Worm (Caenorhabditis elegans) whole organism, L2 larva: ENCODE results near the gene R144.12.
A peak's percentile ranks its signal among the peaks of the same experiment; 100 is the strongest.

Experiments
- C34F6.9 ChIP-seq: fragments of 150-350 bp; optimal IDR thresholded peaks from 2 replicates; lab custom pipeline; 2014; ENCODE audit warnings: missing biosample characterization, missing genetic modification characterization
- F13H6.1 ChIP-seq: sonication (generic microtip); optimal IDR thresholded peaks from 2 replicates; lab custom pipeline; 2016; ENCODE audit warnings: missing genetic modification characterization, missing compliant biosample characterization
- R02D3.7 ChIP-seq: fragments of 150-350 bp; optimal IDR thresholded peaks from 2 replicates; lab custom pipeline; 2014; ENCODE audit warnings: missing biosample characterization, missing genetic modification characterization
- Y55F3AM.14 ChIP-seq: fragments of 200-800 bp; sonication (Bioruptor generic); optimal IDR thresholded peaks from 2 replicates; lab custom pipeline; 2018; ENCODE audit warnings: mild to moderate bottlenecking, missing genetic modification characterization, missing compliant biosample characterization
- aly-2 ChIP-seq: fragments of 150-350 bp; optimal IDR thresholded peaks from 2 replicates; lab custom pipeline; 2014; ENCODE audit warnings: missing biosample characterization, missing genetic modification characterization
- ama-1 ChIP-seq: fragments of 150-350 bp; optimal IDR thresholded peaks from 2 replicates; lab custom pipeline; 2018; ENCODE audit warnings: inconsistent platforms
- ceh-16 ChIP-seq: fragments of 150-350 bp; optimal IDR thresholded peaks from 2 replicates; lab custom pipeline; 2014; ENCODE audit warnings: missing biosample characterization, missing genetic modification characterization
- ceh-82 ChIP-seq: fragments of 150-350 bp; optimal IDR thresholded peaks from 2 replicates; lab custom pipeline; 2014; ENCODE audit warnings: missing biosample characterization, missing genetic modification characterization
- crh-2 ChIP-seq: sonication (generic microtip); optimal IDR thresholded peaks from 2 replicates; lab custom pipeline; 2017; ENCODE audit warnings: missing biosample characterization, missing genetic modification characterization
- dmd-4 ChIP-seq: sonication (generic microtip); optimal IDR thresholded peaks from 2 replicates; lab custom pipeline; 2017; ENCODE audit warnings: missing biosample characterization, missing genetic modification characterization
- egl-27 ChIP-seq: sonication (generic microtip); optimal IDR thresholded peaks from 3 replicates; lab custom pipeline; 2017; ENCODE audit warnings: missing biosample characterization, missing genetic modification reagents, missing genetic modification characterization
- elt-1 ChIP-seq: fragments of 150-350 bp; optimal IDR thresholded peaks from 2 replicates; lab custom pipeline; 2014; ENCODE audit warnings: missing biosample characterization, missing genetic modification characterization
- elt-3 ChIP-seq: sonication (generic microtip); optimal IDR thresholded peaks from 2 replicates; lab custom pipeline; 2017; ENCODE audit warnings: missing biosample characterization, missing genetic modification characterization
- fos-1 ChIP-seq: fragments of 150-350 bp; optimal IDR thresholded peaks from 2 replicates; lab custom pipeline; 2014; ENCODE audit warnings: missing biosample characterization, missing genetic modification characterization
- gmeb-1 ChIP-seq: fragments of 150-350 bp; optimal IDR thresholded peaks from 2 replicates; lab custom pipeline; 2014; ENCODE audit warnings: missing biosample characterization, missing genetic modification characterization
- lin-13 ChIP-seq: fragments of 150-350 bp; optimal IDR thresholded peaks from 2 replicates; lab custom pipeline; 2014; ENCODE audit warnings: missing biosample characterization, missing genetic modification reagents, missing genetic modification characterization
- lin-39 ChIP-seq: fragments of 150-350 bp; optimal IDR thresholded peaks from 2 replicates; lab custom pipeline; 2014; ENCODE audit warnings: missing biosample characterization, missing genetic modification reagents, missing genetic modification characterization
- lsy-2 ChIP-seq, 2 experiments: fragments of 150-350 bp in 1 of 2; sonication (generic microtip) in 1 of 2; optimal IDR thresholded peaks; 2 replicates each; lab custom pipeline; 2014 to 2017; ENCODE audit warnings: missing biosample characterization in 2 of 2, missing genetic modification characterization in 2 of 2
- mbf-1 ChIP-seq: sonication (generic microtip); optimal IDR thresholded peaks from 2 replicates; lab custom pipeline; 2017; ENCODE audit warnings: missing biosample characterization, missing genetic modification characterization
- mdl-1 ChIP-seq, 2 experiments: fragments of 150-350 bp in 1 of 2; sonication (generic microtip) in 1 of 2; optimal IDR thresholded peaks; 2 replicates each; lab custom pipeline; 2017; ENCODE audit warnings: missing biosample characterization in 2 of 2, missing genetic modification characterization in 2 of 2
- nhr-11 ChIP-seq: fragments of 150-350 bp; optimal IDR thresholded peaks from 2 replicates; lab custom pipeline; 2014; ENCODE audit warnings: missing biosample characterization, missing genetic modification characterization
- nhr-12 ChIP-seq: fragments of 150-350 bp; optimal IDR thresholded peaks from 2 replicates; lab custom pipeline; 2014; ENCODE audit warnings: missing biosample characterization, missing genetic modification characterization
- nhr-129 ChIP-seq: fragments of 150-350 bp; optimal IDR thresholded peaks from 2 replicates; lab custom pipeline; 2014; ENCODE audit warnings: missing biosample characterization, missing genetic modification characterization
- nhr-21 ChIP-seq: fragments of 150-350 bp; optimal IDR thresholded peaks from 2 replicates; lab custom pipeline; 2014; ENCODE audit warnings: missing biosample characterization, missing genetic modification characterization
- nhr-23 ChIP-seq: fragments of 150-350 bp; optimal IDR thresholded peaks from 2 replicates; lab custom pipeline; 2014; ENCODE audit warnings: missing biosample characterization, missing genetic modification reagents, missing genetic modification characterization
- nhr-237 ChIP-seq: fragments of 150-350 bp; optimal IDR thresholded peaks from 2 replicates; lab custom pipeline; 2014; ENCODE audit warnings: missing biosample characterization, missing genetic modification characterization
- nhr-25 ChIP-seq: fragments of 150-350 bp; sonication (generic microtip); optimal IDR thresholded peaks from 3 replicates; lab custom pipeline; 2014; ENCODE audit warnings: missing biosample characterization, missing genetic modification characterization
- nhr-77 ChIP-seq: fragments of 150-350 bp; optimal IDR thresholded peaks from 2 replicates; lab custom pipeline; 2014; ENCODE audit warnings: missing biosample characterization, missing genetic modification characterization
- peb-1 ChIP-seq: fragments of 150-350 bp; optimal IDR thresholded peaks from 2 replicates; lab custom pipeline; 2014; ENCODE audit warnings: missing biosample characterization, missing genetic modification characterization
- sem-4 ChIP-seq: fragments of 150-350 bp; optimal IDR thresholded peaks from 2 replicates; lab custom pipeline; 2014; ENCODE audit warnings: missing biosample characterization, missing genetic modification reagents, missing genetic modification characterization
- skn-1 ChIP-seq: sonication (generic microtip); optimal IDR thresholded peaks from 2 replicates; lab custom pipeline; 2017; ENCODE audit warnings: missing biosample characterization, missing genetic modification characterization
- sma-9 ChIP-seq, 2 experiments: fragments of 150-350 bp in 1 of 2; sonication (generic microtip) in 1 of 2; optimal IDR thresholded peaks; 2 replicates each; lab custom pipeline; 2014 to 2016; ENCODE audit warnings: missing genetic modification characterization in 2 of 2, mild to moderate bottlenecking in 1 of 2, missing biosample characterization in 1 of 2, missing compliant biosample characterization in 1 of 2, missing genetic modification reagents in 1 of 2, moderate library complexity in 1 of 2
- snpc-4 ChIP-seq: fragments of 150-350 bp; optimal IDR thresholded peaks from 2 replicates; lab custom pipeline; 2014; ENCODE audit warnings: missing biosample characterization, missing genetic modification characterization
- unc-39 ChIP-seq: fragments of 150-350 bp; optimal IDR thresholded peaks from 2 replicates; lab custom pipeline; 2014; ENCODE audit warnings: missing biosample characterization, missing genetic modification characterization
- unc-55 ChIP-seq: fragments of 150-350 bp; sonication (generic microtip); optimal IDR thresholded peaks from 3 replicates; lab custom pipeline; 2014; ENCODE audit warnings: missing biosample characterization, missing genetic modification reagents, missing genetic modification characterization
- unc-62 ChIP-seq: fragments of 150-350 bp; optimal IDR thresholded peaks from 2 replicates; lab custom pipeline; 2014; ENCODE audit warnings: missing biosample characterization, missing genetic modification reagents, missing genetic modification characterization
- ztf-1 ChIP-seq: fragments of 200-800 bp; sonication (Bioruptor generic); conservative IDR thresholded peaks from 2 replicates; pipeline ENCODE4 v1.3.6; 2022; ENCODE audit warnings: missing genetic modification characterization, missing compliant biosample characterization
- ztf-11 ChIP-seq: sonication (generic microtip); optimal IDR thresholded peaks from 2 replicates; lab custom pipeline; 2017; ENCODE audit warnings: missing biosample characterization, missing genetic modification characterization
- ztf-4 ChIP-seq: fragments of 150-350 bp; optimal IDR thresholded peaks from 2 replicates; lab custom pipeline; 2014; ENCODE audit warnings: missing biosample characterization, missing genetic modification characterization

R144.12 gene

DNA sequence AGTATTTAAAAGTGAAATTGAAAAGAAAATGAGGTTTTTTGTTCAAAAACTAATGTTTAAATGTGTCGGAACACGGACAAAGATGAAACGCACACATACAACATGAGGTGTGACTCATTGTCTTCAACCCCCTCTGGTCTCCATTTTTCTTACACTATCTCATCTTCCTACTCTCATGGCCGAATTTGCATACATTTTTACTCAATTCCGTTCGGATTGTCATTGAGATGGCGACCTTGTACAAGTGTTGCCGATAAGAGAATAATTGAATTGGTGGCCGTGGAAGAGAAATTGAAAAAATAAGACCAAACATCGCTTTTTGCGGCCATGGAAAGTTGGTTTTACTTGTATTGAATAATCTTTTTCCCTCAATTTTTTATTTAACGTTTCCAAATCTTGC lies 40.4 kb upstream of the R144.12 start, which contains the start of gene txbp-3:
TSS of gene txbp-3 (minus strand) at position 285 of the 400 bp plus-strand sequence.
- TF ChIP-seq crh-2 (tag; lab: Kevin White, UChicago) (peak; percentile 70), lsy-2 (tag; optimal IDR thresholded peaks at IDR 0.05; lab: Kevin White, UChicago) (peak in 1 of 2 experiments; percentile 52), ztf-1 (GFP tag; lab: Robert Waterston, UW) (no peak), nhr-25 (peak; percentile 79), fos-1 (tag; lab: Kevin White, UChicago) (peak; percentile 99), nhr-77 (tag; lab: Kevin White, UChicago) (no peak), F13H6.1 (tag; lab: Kevin White, UChicago) (peak; percentile 36), nhr-21 (tag; lab: Kevin White, UChicago) (no peak), elt-1 (no peak), dmd-4 (tag; lab: Kevin White, UChicago) (no peak), lin-13 (peak; percentile 60), nhr-12 (tag; lab: Kevin White, UChicago) (no peak), nhr-129 (tag; lab: Kevin White, UChicago) (peak; percentile 28), ceh-16 (peak; percentile 40), C34F6.9 (peak; percentile 71), unc-62 (GFP tag; lab: Kevin White, UChicago) (no peak), gmeb-1 (tag; lab: Kevin White, UChicago) (peak; percentile 3), ama-1 (lab: Kevin White, UChicago) (no peak), sem-4 (tag; lab: Kevin White, UChicago) (peak; percentile 17), sma-9 (GFP tag; optimal IDR thresholded peaks at IDR 0.05; lab: Kevin White, UChicago) (peak; percentile 41), sma-9 (tag; optimal IDR thresholded peaks at IDR 0.05; lab: Kevin White, UChicago) (no peak), snpc-4 (peak; percentile 5), peb-1 (tag; lab: Kevin White, UChicago) (no peak), unc-55 (GFP tag; lab: Kevin White, UChicago) (peak; percentile 74), ztf-11 (tag; lab: Kevin White, UChicago) (no peak)
- TF ChIP-seq, all 48 proteins: peak for 14

DNA sequence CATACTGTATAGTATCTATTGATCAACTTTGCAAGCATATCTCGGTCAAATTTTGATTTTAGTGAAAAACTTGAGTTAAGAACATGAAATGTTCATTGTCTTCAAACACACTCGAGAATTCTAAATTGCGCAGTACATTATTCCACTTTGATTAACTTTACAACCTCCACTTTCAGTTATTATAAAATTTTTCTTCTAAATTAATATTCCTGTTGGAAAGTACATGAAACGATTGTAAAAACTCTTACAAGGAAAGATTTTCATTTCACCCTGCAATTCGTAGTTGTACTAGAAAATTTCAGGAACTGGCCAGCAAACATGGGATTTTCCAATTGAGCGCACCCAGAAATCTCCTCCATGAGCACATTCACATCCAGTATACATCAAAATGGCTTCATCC lies 37.9 kb upstream of the R144.12 start, which contains the start of gene C45G9.14:
TSS of gene C45G9.14 (plus strand) at position 301 of the 400 bp plus-strand sequence.
- TF ChIP-seq nhr-237 (no peak), sem-4 (tag; lab: Kevin White, UChicago) (no peak), aly-2 (tag; lab: Kevin White, UChicago) (no peak), unc-39 (no peak), ztf-4 (tag; lab: Kevin White, UChicago) (no peak), ceh-82 (tag; lab: Kevin White, UChicago) (no peak), lin-13 (no peak), elt-3 (tag; lab: Kevin White, UChicago) (no peak), ceh-16 (no peak), dmd-4 (tag; lab: Kevin White, UChicago) (no peak), ztf-11 (tag; lab: Kevin White, UChicago) (no peak), peb-1 (tag; lab: Kevin White, UChicago) (no peak), nhr-23 (tag; lab: Kevin White, UChicago) (no peak), skn-1 (tag; lab: Kevin White, UChicago) (no peak), R02D3.7 (tag; lab: Kevin White, UChicago) (no peak), nhr-11 (no peak), nhr-25 (no peak), egl-27 (tag; lab: Kevin White, UChicago) (no peak), mbf-1 (tag; lab: Kevin White, UChicago) (no peak)
- TF ChIP-seq, all 48 proteins: peak for 0

DNA sequence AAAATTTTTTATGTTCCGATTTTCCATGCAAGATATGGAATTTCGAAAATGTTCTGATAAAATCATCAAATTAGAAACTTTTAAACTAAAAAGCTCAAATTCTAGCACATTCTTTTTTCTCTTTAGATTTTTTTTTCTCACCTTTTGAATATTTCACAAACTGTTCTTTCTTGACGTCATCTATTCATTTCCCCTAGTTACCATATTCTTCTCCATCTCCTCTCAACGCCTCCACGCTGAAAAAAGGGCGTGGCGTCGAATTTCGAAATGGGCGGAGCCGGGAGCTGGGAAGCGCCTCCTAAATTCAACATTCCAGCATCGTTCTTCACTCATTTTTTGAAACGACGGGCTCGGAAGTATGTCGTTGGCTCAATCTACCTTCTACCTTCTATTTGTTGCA lies 35.3 kb upstream of the R144.12 start, which contains the start of gene nlp-43:
TSS of gene nlp-43 (plus strand) at position 301 of the 400 bp plus-strand sequence.
- no peak for TF ChIP-seq mdl-1 (tag; optimal IDR thresholded peaks at IDR 0.05; lab: Kevin White, UChicago)
- TF ChIP-seq, all 48 proteins: peak for 0

DNA sequence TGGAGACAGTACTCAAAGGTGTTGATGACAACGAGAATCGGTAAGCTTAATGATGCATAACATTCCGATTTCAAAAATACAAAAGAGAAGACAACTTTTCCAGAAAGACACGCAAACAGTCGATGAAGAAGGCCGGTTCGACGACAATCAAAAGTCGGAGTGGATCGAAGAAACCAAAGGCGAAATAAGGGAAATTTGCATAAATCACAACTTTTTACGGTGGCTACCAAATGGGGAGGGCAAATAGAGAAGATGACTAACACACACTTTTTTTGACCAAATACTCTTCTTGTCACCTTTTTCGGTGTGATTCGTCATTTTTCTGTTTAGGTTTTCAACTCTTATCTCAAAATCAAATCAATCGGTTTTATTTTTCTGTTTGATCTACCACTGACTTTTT lies 29.4 kb upstream of the R144.12 start, which contains the start of gene C45G9.6:
TSS of gene C45G9.6 (plus strand) at position 301 of the 400 bp plus-strand sequence.
- no peak for TF ChIP-seq aly-2 (tag; lab: Kevin White, UChicago)
- no peak for TF ChIP-seq lin-39
- TF ChIP-seq Y55F3AM.14 (GFP tag; lab: Kevin White, UChicago), result no peak
- TF ChIP-seq skn-1 (tag; lab: Kevin White, UChicago), result no peak
- TF ChIP-seq ceh-16, result no peak
- TF ChIP-seq dmd-4 (tag; lab: Kevin White, UChicago), result no peak
- TF ChIP-seq ztf-11 (tag; lab: Kevin White, UChicago), result no peak
- TF ChIP-seq, all 48 proteins: peak for 0
